Worm (Caenorhabditis elegans) whole organism, L2 larva: ENCODE results near the gene ZK177.9.

Experiments used
- ama-1 ChIP-seq: fragments of 150-350 bp; optimal IDR thresholded peaks from 2 replicates; lab custom pipeline; 2018; ENCODE audit warnings: inconsistent platforms
- dmd-4 ChIP-seq: sonication (generic microtip); optimal IDR thresholded peaks from 2 replicates; lab custom pipeline; 2017; ENCODE audit warnings: missing biosample characterization, missing genetic modification characterization
- nhr-23 ChIP-seq: fragments of 150-350 bp; optimal IDR thresholded peaks from 2 replicates; lab custom pipeline; 2014; ENCODE audit warnings: missing biosample characterization, missing genetic modification reagents, missing genetic modification characterization
- nhr-6 ChIP-seq: fragments of 150-350 bp; optimal IDR thresholded peaks from 2 replicates; lab custom pipeline; 2014; ENCODE audit warnings: missing biosample characterization, missing genetic modification characterization
- ztf-11 ChIP-seq: sonication (generic microtip); optimal IDR thresholded peaks from 2 replicates; lab custom pipeline; 2017; ENCODE audit warnings: missing biosample characterization, missing genetic modification characterization

- TF ChIP-seq ama-1 (lab: Kevin White, UChicago) = no peak
- no peak for TF ChIP-seq nhr-6 (tag; lab: Kevin White, UChicago)
- TF ChIP-seq nhr-23 (tag; lab: Kevin White, UChicago) = no peak
- no peak for TF ChIP-seq dmd-4 (tag; lab: Kevin White, UChicago)
- no peak for TF ChIP-seq ztf-11
Measured at ce11 chrII:5547442-5547894, 29.9 kb upstream of the ZK177.9 start, which contains the start of gene acdh-2.
